Worm (Caenorhabditis elegans) whole organism, L3 larva: ENCODE measurements around the gene col-81.

ENCODE experiments used
- nfya-1 ChIP-seq: sonication (generic microtip); optimal IDR thresholded peaks from 2 replicates; lab custom pipeline; 2017; ENCODE audit warnings: missing genetic modification characterization, mild to moderate bottlenecking, missing compliant biosample characterization, antibody characterized with exemption, moderate library complexity; ENCODE audit not compliant: insufficient read depth
- nhr-237 ChIP-seq: fragments of 150-350 bp; optimal IDR thresholded peaks from 2 replicates; lab custom pipeline; 2014; ENCODE audit warnings: missing biosample characterization, missing genetic modification characterization
- snpc-4 ChIP-seq: fragments of 150-350 bp; optimal IDR thresholded peaks from 2 replicates; lab custom pipeline; 2014; ENCODE audit warnings: missing biosample characterization, missing genetic modification characterization
- tbx-2 ChIP-seq: sonication (generic microtip); optimal IDR thresholded peaks from 2 replicates; lab custom pipeline; 2016; ENCODE audit warnings: mild to moderate bottlenecking, missing genetic modification characterization, missing compliant biosample characterization

ce11 chrII:10999109-10999508 is 14.5 kb downstream of the col-81 start:
- TF ChIP-seq tbx-2 (no peak), snpc-4 (tag; lab: Kevin White, UChicago) (no peak), nhr-237 (tag; lab: Kevin White, UChicago) (no peak), nfya-1 (tag; lab: Kevin White, UChicago) (no peak)
